Worm (Caenorhabditis elegans): Measurements from ENCODE around the gene Y57G11C.52.

ce11 chrIV:14838095-14838494, 15.7 kb upstream of the Y57G11C.52 start:
- peak; percentile 80 for TF ChIP-seq egl-27 (tag; optimal IDR thresholded peaks at IDR 0.05)
- TF ChIP-seq unc-62 (GFP tag; optimal IDR thresholded peaks at IDR 0.05), result no peak
- no peak for TF ChIP-seq ceh-82 (tag; optimal IDR thresholded peaks at IDR 0.05)
- no peak for TF ChIP-seq ama-1 (optimal IDR thresholded peaks at IDR 0.05)
- peak; percentile 64 for TF ChIP-seq zag-1 (tag; optimal IDR thresholded peaks at IDR 0.05)
- TF ChIP-seq nhr-11 (tag; optimal IDR thresholded peaks at IDR 0.05), result no peak
- no peak for TF ChIP-seq skn-1 (tag; optimal IDR thresholded peaks at IDR 0.05)

Measured in whole organism, L2 larva.